Worm (Caenorhabditis elegans) whole organism, early embryonic: Measurements from ENCODE around the gene F19B10.1.

ENCODE experiments used
- B0310.2 ChIP-seq: sonication (generic microtip); optimal IDR thresholded peaks from 2 replicates; lab custom pipeline; 2016; ENCODE audit warnings: mild to moderate bottlenecking, missing genetic modification characterization, missing compliant biosample characterization
- F13C5.2 ChIP-seq: sonication (generic microtip); optimal IDR thresholded peaks from 2 replicates; lab custom pipeline; 2017; ENCODE audit warnings: mild to moderate bottlenecking, missing genetic modification characterization, inconsistent platforms, missing compliant biosample characterization
- aly-1 ChIP-seq: sonication (generic microtip); optimal IDR thresholded peaks from 2 replicates; lab custom pipeline; 2016; ENCODE audit warnings: missing genetic modification characterization, missing compliant biosample characterization
- ama-1 ChIP-seq: fragments of 150-350 bp; optimal IDR thresholded peaks from 2 replicates; lab custom pipeline; 2014
- ceh-13 ChIP-seq: fragments of 200-800 bp; sonication (Bioruptor generic); optimal IDR thresholded peaks from 2 replicates; lab custom pipeline; 2018; ENCODE audit warnings: mild to moderate bottlenecking, missing genetic modification characterization, missing compliant biosample characterization
- ceh-36 ChIP-seq: sonication (generic microtip); optimal IDR thresholded peaks from 2 replicates; lab custom pipeline; 2016; ENCODE audit warnings: missing genetic modification characterization, inconsistent platforms, missing compliant biosample characterization
- ets-7 ChIP-seq: sonication (generic microtip); optimal IDR thresholded peaks from 2 replicates; lab custom pipeline; 2016; ENCODE audit warnings: missing genotype, missing genetic modification characterization, missing compliant biosample characterization
- flt-1 ChIP-seq: fragments of 200-800 bp; sonication (Bioruptor generic); IDR thresholded peaks from 2 replicates; pipeline ENCODE4 v1.3.6; 2022; ENCODE audit warnings: missing genetic modification characterization, missing compliant biosample characterization
- hmbx-1 ChIP-seq: sonication (generic microtip); optimal IDR thresholded peaks from 2 replicates; lab custom pipeline; 2016; ENCODE audit warnings: mild to moderate bottlenecking, missing genetic modification characterization, missing compliant biosample characterization
- hmg-4 ChIP-seq: fragments of 200-800 bp; sonication (Bioruptor generic); optimal IDR thresholded peaks from 2 replicates; lab custom pipeline; 2018; ENCODE audit warnings: mild to moderate bottlenecking, missing genetic modification characterization, missing compliant biosample characterization
- hnd-1 ChIP-seq: sonication (generic microtip); optimal IDR thresholded peaks from 2 replicates; lab custom pipeline; 2016; ENCODE audit warnings: missing genetic modification characterization, missing compliant biosample characterization
- pes-1 ChIP-seq: fragments of 200-800 bp; sonication (Bioruptor generic); IDR thresholded peaks from 2 replicates; pipeline ENCODE4 v1.3.6; 2022; ENCODE audit warnings: missing genetic modification reagents, missing genetic modification characterization, missing compliant biosample characterization
- scrt-1 ChIP-seq: fragments of 200-800 bp; sonication (Bioruptor generic); IDR thresholded peaks from 2 replicates; pipeline ENCODE4 v1.3.6; 2022; ENCODE audit warnings: missing genetic modification characterization, missing compliant biosample characterization
- sea-1 ChIP-seq: fragments of 200-800 bp; sonication (Bioruptor generic); conservative IDR thresholded peaks from 2 replicates; pipeline ENCODE4 v1.3.6; 2022; ENCODE audit warnings: missing genetic modification characterization, missing compliant biosample characterization
- tbx-11 ChIP-seq: fragments of 200-800 bp; sonication (Bioruptor generic); IDR thresholded peaks from 2 replicates; pipeline ENCODE4 v1.3.6; 2022; ENCODE audit warnings: missing genetic modification characterization, missing compliant biosample characterization
- tbx-37 ChIP-seq: fragments of 200-800 bp; sonication (Bioruptor generic); conservative IDR thresholded peaks from 2 replicates; pipeline ENCODE4 v1.3.6; 2022; ENCODE audit warnings: missing genetic modification reagents, missing genetic modification characterization, missing compliant biosample characterization
- tra-4 ChIP-seq: sonication (generic microtip); optimal IDR thresholded peaks from 2 replicates; lab custom pipeline; 2017; ENCODE audit warnings: missing genetic modification characterization, missing compliant biosample characterization

Gene F19B10.1

DNA sequence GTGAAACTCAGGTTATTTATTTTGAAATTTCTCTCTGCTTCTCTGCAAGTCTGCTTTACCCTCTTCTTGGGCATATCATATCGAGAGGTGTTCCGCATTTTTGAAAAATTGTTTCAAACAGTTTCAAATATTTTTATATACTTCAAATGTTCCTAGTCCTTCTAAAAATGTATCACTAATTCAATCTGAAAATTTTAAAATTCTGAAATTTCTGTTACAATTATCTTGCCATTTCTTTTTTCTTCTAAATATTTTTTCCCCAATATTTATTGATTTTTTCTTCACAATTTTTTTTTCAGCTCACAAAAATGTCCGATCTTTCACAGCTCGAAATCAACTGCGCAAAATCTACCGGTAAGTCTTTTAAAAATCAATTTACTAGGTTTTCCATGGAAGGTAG is 23.2 kb upstream of the F19B10.1 start, which contains the start of gene F19B10.4:
Gene F19B10.4, plus strand, starts transcription at position 301 of the 400 bp plus-strand sequence.
- TF ChIP-seq scrt-1 (GFP tag; lab: Robert Waterston, UW) (no peak), B0310.2 (tag; lab: Kevin White, UChicago) (no peak), hmbx-1 (tag; lab: Kevin White, UChicago) (no peak), tbx-11 (GFP tag; lab: Robert Waterston, UW) (no peak), flt-1 (no peak), hnd-1 (no peak), pes-1 (GFP tag; lab: Robert Waterston, UW) (no peak), ceh-13 (GFP tag; lab: Kevin White, UChicago) (no peak)

DNA sequence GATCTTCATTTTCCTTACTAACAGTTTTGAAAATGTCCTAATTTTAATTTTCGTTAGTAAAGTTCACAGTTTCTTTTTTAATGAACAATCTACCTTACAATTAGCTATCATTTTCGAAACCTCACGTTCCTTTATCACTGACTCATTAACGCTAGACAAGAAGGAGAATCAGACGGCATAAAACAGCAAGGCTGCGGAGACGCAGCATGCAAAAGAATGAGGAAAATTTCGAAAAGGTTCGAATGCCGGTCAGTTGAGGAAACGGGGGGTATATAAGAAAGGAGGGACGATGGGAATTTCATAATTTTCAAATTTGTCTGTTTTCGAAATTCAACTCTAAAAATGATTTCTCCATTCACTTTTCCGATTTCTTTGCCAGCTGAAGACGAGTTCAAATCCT is 21.1 kb upstream of the F19B10.1 start, which contains the start of gene F19B10.13:
Gene F19B10.13, plus strand, starts transcription at position 343 of the 400 bp plus-strand sequence.
- TF ChIP-seq flt-1, result no peak
- no peak for TF ChIP-seq tra-4 (tag; lab: Kevin White, UChicago)
- no peak for TF ChIP-seq F13C5.2
- no peak for TF ChIP-seq hmg-4 (GFP tag; lab: Kevin White, UChicago)
- no peak for TF ChIP-seq tbx-37 (GFP tag; lab: Robert Waterston, UW)
- no peak for TF ChIP-seq hnd-1
- no peak for TF ChIP-seq pes-1 (GFP tag; lab: Robert Waterston, UW)
- TF ChIP-seq sea-1 (GFP tag; lab: Robert Waterston, UW), result no peak
- no peak for TF ChIP-seq aly-1
- no peak for TF ChIP-seq B0310.2 (tag; lab: Kevin White, UChicago)
- no peak for TF ChIP-seq tbx-11 (GFP tag; lab: Robert Waterston, UW)
- TF ChIP-seq scrt-1 (GFP tag; lab: Robert Waterston, UW), result no peak
- no peak for TF ChIP-seq ets-7 (tag; lab: Kevin White, UChicago)

DNA sequence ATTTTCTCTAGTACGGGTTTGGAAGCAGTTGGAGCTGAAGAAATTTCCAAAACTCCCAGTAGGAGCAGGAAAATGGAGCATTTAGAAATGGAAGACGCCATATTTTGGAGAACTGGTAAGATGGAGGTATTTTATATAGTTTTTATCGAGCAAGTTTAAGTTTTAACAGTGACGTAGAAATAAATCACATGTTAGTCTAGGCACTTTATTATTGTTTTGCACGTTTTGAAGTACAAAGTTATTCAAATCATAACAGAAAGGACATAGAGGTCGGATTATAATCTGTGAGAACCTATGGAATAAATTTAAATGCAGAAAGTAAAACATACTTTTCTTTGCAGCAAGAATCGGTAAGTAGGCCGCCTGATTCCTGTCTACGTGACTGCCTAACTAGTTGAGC is 19.2 kb upstream of the F19B10.1 start, which contains the start of gene F19B10.6:
Gene F19B10.6, minus strand, starts transcription at position 101 of the 400 bp plus-strand sequence.
- TF ChIP-seq hmbx-1 (tag; lab: Kevin White, UChicago) (no peak), hmg-4 (GFP tag; lab: Kevin White, UChicago) (no peak), tbx-37 (GFP tag; lab: Robert Waterston, UW) (no peak), pes-1 (GFP tag; lab: Robert Waterston, UW) (no peak), tbx-11 (GFP tag; lab: Robert Waterston, UW) (no peak), B0310.2 (tag; lab: Kevin White, UChicago) (no peak), tra-4 (tag; lab: Kevin White, UChicago) (no peak), aly-1 (no peak), sea-1 (GFP tag; lab: Robert Waterston, UW) (no peak), ama-1 (lab: Kevin White, UChicago) (no peak), flt-1 (no peak), ceh-36 (tag; lab: Kevin White, UChicago) (no peak)

DNA sequence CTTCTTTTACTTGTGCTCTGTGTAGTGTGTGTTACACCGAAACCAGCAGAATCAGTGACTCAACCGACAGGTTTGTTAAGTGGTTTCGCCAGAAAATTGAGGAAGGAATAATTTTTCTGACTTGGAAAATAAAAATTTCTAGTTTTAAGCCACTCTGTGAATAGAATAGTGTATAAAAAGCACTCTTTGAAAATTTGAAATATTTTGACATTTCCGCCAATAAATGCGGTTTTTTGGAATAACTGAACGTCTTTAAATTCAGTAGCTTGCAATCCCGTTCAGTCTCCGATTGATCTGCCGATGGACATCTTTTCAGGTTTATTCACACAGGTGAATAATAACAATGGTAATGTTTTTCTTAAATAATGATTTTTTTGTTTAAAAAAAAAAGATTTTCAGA is 18.5 kb upstream of the F19B10.1 start, which contains the start of gene F19B10.3:
Gene F19B10.3, plus strand, starts transcription at position 301 of the 400 bp plus-strand sequence.
- TF ChIP-seq tbx-11 (GFP tag; lab: Robert Waterston, UW), result no peak
- no peak for TF ChIP-seq hmbx-1 (tag; lab: Kevin White, UChicago)
- TF ChIP-seq aly-1, result no peak
- TF ChIP-seq scrt-1 (GFP tag; lab: Robert Waterston, UW), result no peak
- TF ChIP-seq sea-1 (GFP tag; lab: Robert Waterston, UW), result no peak
- TF ChIP-seq F13C5.2, result no peak
- TF ChIP-seq pes-1 (GFP tag; lab: Robert Waterston, UW), result no peak
- no peak for TF ChIP-seq B0310.2 (tag; lab: Kevin White, UChicago)
- no peak for TF ChIP-seq ama-1 (lab: Kevin White, UChicago)
- no peak for TF ChIP-seq tra-4 (tag; lab: Kevin White, UChicago)
- no peak for TF ChIP-seq flt-1
- no peak for TF ChIP-seq ets-7 (tag; lab: Kevin White, UChicago)
- no peak for TF ChIP-seq ceh-36 (tag; lab: Kevin White, UChicago)
- no peak for TF ChIP-seq hnd-1

DNA sequence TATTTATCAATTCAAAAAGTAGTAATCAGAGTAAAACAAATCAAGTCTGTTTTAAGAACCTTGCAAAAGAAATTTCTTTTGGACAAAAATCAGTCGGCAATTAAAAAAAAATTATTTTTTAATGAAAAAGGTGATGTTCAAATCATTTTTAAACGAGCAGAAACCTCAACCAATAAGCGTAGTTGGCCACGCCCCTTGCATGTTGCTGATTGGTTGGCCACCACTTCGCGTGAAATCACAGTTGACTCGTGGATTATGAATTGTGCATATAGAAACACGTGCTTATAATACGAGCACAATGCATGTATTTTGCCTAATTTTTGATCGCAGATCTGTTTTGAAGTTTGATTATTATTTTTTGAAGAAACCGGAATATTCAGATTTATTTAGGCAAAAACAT is 17.8 kb upstream of the F19B10.1 start:
- TF ChIP-seq hmg-4 (GFP tag; lab: Kevin White, UChicago) (no peak), hmbx-1 (tag; lab: Kevin White, UChicago) (no peak), B0310.2 (tag; lab: Kevin White, UChicago) (no peak), pes-1 (GFP tag; lab: Robert Waterston, UW) (no peak), tbx-37 (GFP tag; lab: Robert Waterston, UW) (no peak), ets-7 (tag; lab: Kevin White, UChicago) (no peak), ama-1 (lab: Kevin White, UChicago) (no peak), hnd-1 (no peak), sea-1 (GFP tag; lab: Robert Waterston, UW) (no peak), tra-4 (tag; lab: Kevin White, UChicago) (no peak)

DNA sequence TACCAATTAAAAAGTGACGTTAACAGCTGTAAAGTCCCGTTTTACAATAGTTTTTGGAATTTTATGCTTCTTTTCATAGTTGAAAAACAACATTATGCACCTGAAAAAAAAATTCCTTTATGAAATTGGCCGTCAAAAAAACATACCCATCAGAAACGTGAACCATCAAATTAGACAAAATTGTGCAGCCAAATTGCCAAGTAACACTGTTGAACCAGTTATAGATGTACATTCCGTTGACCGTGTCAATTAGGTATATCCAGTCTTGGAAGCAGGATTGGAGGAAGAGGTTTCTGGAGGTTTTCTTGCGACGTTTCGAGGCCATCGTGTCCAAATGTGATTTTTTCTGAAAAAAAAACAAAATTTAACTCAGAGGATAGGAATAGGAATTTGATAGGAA is 13.7 kb upstream of the F19B10.1 start, which contains the start of gene srx-97:
Gene srx-97, minus strand, starts transcription at position 101 of the 400 bp plus-strand sequence.
- TF ChIP-seq flt-1 (no peak), pes-1 (GFP tag; lab: Robert Waterston, UW) (no peak), scrt-1 (GFP tag; lab: Robert Waterston, UW) (no peak), tbx-37 (GFP tag; lab: Robert Waterston, UW) (no peak), hnd-1 (no peak), aly-1 (no peak), ama-1 (lab: Kevin White, UChicago) (no peak), ceh-13 (GFP tag; lab: Kevin White, UChicago) (no peak), B0310.2 (tag; lab: Kevin White, UChicago) (no peak), hmbx-1 (tag; lab: Kevin White, UChicago) (no peak), tra-4 (tag; lab: Kevin White, UChicago) (no peak), ets-7 (tag; lab: Kevin White, UChicago) (no peak), F13C5.2 (no peak), tbx-11 (GFP tag; lab: Robert Waterston, UW) (no peak), hmg-4 (GFP tag; lab: Kevin White, UChicago) (no peak), sea-1 (GFP tag; lab: Robert Waterston, UW) (no peak)

DNA sequence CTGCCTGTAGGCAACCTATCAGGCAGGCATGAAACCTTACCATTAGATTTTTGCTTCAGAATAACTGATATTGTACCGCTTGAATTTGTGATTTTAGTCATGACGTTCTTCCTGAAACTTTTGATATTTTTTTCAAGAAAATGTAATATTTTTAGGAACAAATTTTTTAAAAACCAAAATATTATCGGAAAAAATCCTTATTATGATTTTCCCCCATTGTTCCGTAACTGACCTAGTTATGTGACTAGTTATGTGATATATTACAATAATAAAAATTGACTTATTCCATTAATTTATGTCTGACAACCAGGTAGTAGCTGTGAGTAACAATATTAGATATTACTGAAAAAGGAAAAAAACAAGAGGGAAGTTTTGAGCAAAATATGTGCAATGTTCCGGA is 12.0 kb upstream of the F19B10.1 start, which contains the start of gene srx-98:
Gene srx-98, minus strand, starts transcription at position 101 of the 400 bp plus-strand sequence.
- no peak for TF ChIP-seq ceh-13 (GFP tag; lab: Kevin White, UChicago)
